Fruit fly (Drosophila melanogaster) whole organism, adult: ENCODE measurements around the gene CG32212.
"Not testable (repeated sequence)": the region's sequence is repeated elsewhere in the genome, so short reads cannot be mapped to it uniquely, and the experiment has no call there.

ENCODE experiments used
- CG11617 ChIP-seq: fragments of 200-800 bp; sonication (Bioruptor generic); optimal IDR thresholded peaks from 2 replicates; lab custom pipeline; 2017; ENCODE audit warnings: mild to moderate bottlenecking, missing biosample characterization, missing genetic modification reagents, missing genetic modification characterization
- CG12768 ChIP-seq: fragments of 200-800 bp; sonication (Bioruptor generic); optimal IDR thresholded peaks from 2 replicates; lab custom pipeline; 2017; ENCODE audit warnings: missing biosample characterization, missing genetic modification characterization, mild to moderate bottlenecking, moderate library complexity, missing genetic modification reagents
- CG14711 ChIP-seq: fragments of 200-800 bp; sonication (Bioruptor generic); optimal IDR thresholded peaks from 2 replicates; lab custom pipeline; 2018; ENCODE audit warnings: missing biosample characterization, mild to moderate bottlenecking, missing genetic modification characterization, moderate library complexity
- CG33017 ChIP-seq: fragments of 200-800 bp; sonication (Bioruptor generic); optimal IDR thresholded peaks from 2 replicates; lab custom pipeline; 2018; ENCODE audit warnings: missing biosample characterization, mild to moderate bottlenecking, missing genetic modification characterization, moderate library complexity
- CG5204 ChIP-seq: fragments of 200-800 bp; sonication (Bioruptor generic); optimal IDR thresholded peaks from 2 replicates; lab custom pipeline; 2016; ENCODE audit warnings: missing biosample characterization, missing genetic modification characterization
- CG7045 ChIP-seq: fragments of 200-800 bp; sonication (Bioruptor generic); optimal IDR thresholded peaks from 2 replicates; lab custom pipeline; 2017; ENCODE audit warnings: missing biosample characterization, mild to moderate bottlenecking, missing genetic modification characterization
- CG7101 ChIP-seq: fragments of 200-800 bp; sonication (Bioruptor generic); optimal IDR thresholded peaks from 2 replicates; lab custom pipeline; 2018; ENCODE audit warnings: missing biosample characterization, mild to moderate bottlenecking, missing genetic modification characterization, moderate library complexity
- Clk ChIP-seq: fragments of 200-800 bp; sonication (Bioruptor generic); optimal IDR thresholded peaks from 2 replicates; lab custom pipeline; 2017; ENCODE audit warnings: missing biosample characterization, missing genetic modification characterization
- Crg-1 ChIP-seq: fragments of 200-800 bp; sonication (Bioruptor generic); optimal IDR thresholded peaks from 2 replicates; lab custom pipeline; 2016; ENCODE audit warnings: missing biosample characterization, missing genetic modification characterization
- Hr96 ChIP-seq: fragments of 200-800 bp; sonication (Bioruptor generic); optimal IDR thresholded peaks from 2 replicates; lab custom pipeline; 2016; ENCODE audit warnings: missing biosample characterization, missing genetic modification characterization
- Mnt ChIP-seq: fragments of 200-800 bp; sonication (Bioruptor generic); optimal IDR thresholded peaks from 2 replicates; lab custom pipeline; 2016; ENCODE audit warnings: missing biosample characterization, mild to moderate bottlenecking, missing genetic modification characterization
- bab1 ChIP-seq: fragments of 200-800 bp; sonication (Bioruptor generic); optimal IDR thresholded peaks from 3 replicates; lab custom pipeline; 2019; ENCODE audit warnings: missing biosample characterization, mild to moderate bottlenecking, missing genetic modification characterization, moderate library complexity
- cic ChIP-seq: fragments of 200-800 bp; sonication (Bioruptor generic); optimal IDR thresholded peaks from 2 replicates; lab custom pipeline; 2017; ENCODE audit warnings: missing biosample characterization, mild to moderate bottlenecking, missing genetic modification characterization, moderate library complexity
- cnc ChIP-seq, 2 experiments: fragments of >200 bp; optimal IDR thresholded peaks; 2 replicates each; lab custom pipeline; 2017
- kay ChIP-seq: fragments of 200-800 bp; sonication (Bioruptor generic); peaks from one replicate; lab custom pipeline; 2016; ENCODE audit warnings: missing biosample characterization, missing genetic modification characterization, borderline replicate concordance
- ovo ChIP-seq: fragments of 200-800 bp; sonication (Bioruptor generic); optimal IDR thresholded peaks from 2 replicates; lab custom pipeline; 2016; ENCODE audit warnings: missing biosample characterization, missing genetic modification characterization
- pad ChIP-seq: fragments of 200-800 bp; sonication (Bioruptor generic); optimal IDR thresholded peaks from 3 replicates; lab custom pipeline; 2017; ENCODE audit warnings: missing biosample characterization, missing genetic modification characterization, mild to moderate bottlenecking, moderate library complexity, missing genetic modification reagents
- tj ChIP-seq: fragments of 200-800 bp; sonication (Bioruptor generic); optimal IDR thresholded peaks from 3 replicates; lab custom pipeline; 2017; ENCODE audit warnings: missing biosample characterization, mild to moderate bottlenecking, missing genetic modification characterization, moderate library complexity
- toe ChIP-seq: fragments of 200-800 bp; sonication (Bioruptor generic); optimal IDR thresholded peaks from 2 replicates; lab custom pipeline; 2016; ENCODE audit warnings: missing biosample characterization, missing genetic modification characterization

Gene CG32212

dm6 chr3L:19487260-19487659 is at the start of gene CG32212:
CG32212 (plus strand) TSS chr3L:19487560.
- TF ChIP-seq CG14711 (tag; lab: Kevin White, UChicago); cic (GFP tag; lab: Kevin White, UChicago); tj: not testable (repeated sequence)

- TF ChIP-seq CG14711 (tag; lab: Kevin White, UChicago) (no peak), CG33017 (tag; lab: Kevin White, UChicago) (no peak), CG11617 (GFP tag; lab: Kevin White, UChicago) (no peak), Crg-1 (no peak), tj (no peak), bab1 (GFP tag; lab: Kevin White, UChicago) (no peak), CG7101 (no peak), Hr96 (no peak), CG12768 (GFP tag; lab: Kevin White, UChicago) (no peak), toe (GFP tag; lab: Kevin White, UChicago) (no peak), cic (GFP tag; lab: Kevin White, UChicago) (no peak), CG7045 (no peak)
Measured at dm6 chr3L:19442239-19442638, 45.1 kb upstream of the CG32212 start.

dm6 chr3L:19444092-19444491 is 43.3 kb upstream of the CG32212 start:
- TF ChIP-seq ovo (GFP tag; lab: Kevin White, UChicago) = no peak
- no peak for TF ChIP-seq Hr96
- TF ChIP-seq CG14711 (tag; lab: Kevin White, UChicago) = no peak
- no peak for TF ChIP-seq CG11617 (GFP tag; lab: Kevin White, UChicago)
- TF ChIP-seq CG7101 = no peak
- TF ChIP-seq cnc (optimal IDR thresholded peaks at IDR 0.05; lab: Kevin White, UChicago) = no peak
- TF ChIP-seq cic (GFP tag; lab: Kevin White, UChicago) = no peak
- no peak for TF ChIP-seq CG33017 (tag; lab: Kevin White, UChicago)
- no peak for TF ChIP-seq toe (GFP tag; lab: Kevin White, UChicago)
- no peak for TF ChIP-seq CG5204 (GFP tag; lab: Kevin White, UChicago)
- no peak for TF ChIP-seq Mnt (GFP tag; lab: Kevin White, UChicago)
- TF ChIP-seq Clk (GFP tag; lab: Kevin White, UChicago) = no peak
- no peak for TF ChIP-seq bab1 (GFP tag; lab: Kevin White, UChicago)
- TF ChIP-seq kay (GFP tag; lab: Kevin White, UChicago) = no peak
- TF ChIP-seq Crg-1 = no peak
- no peak for TF ChIP-seq CG7045
- TF ChIP-seq pad (GFP tag; lab: Kevin White, UChicago) = no peak

- no peak for TF ChIP-seq bab1 (GFP tag; lab: Kevin White, UChicago)
- TF ChIP-seq Crg-1 = no peak
- TF ChIP-seq cnc (optimal IDR thresholded peaks at IDR 0.05; lab: Kevin White, UChicago) = no peak
- TF ChIP-seq Hr96 = no peak
Measured at dm6 chr3L:19446394-19447349, 40.7 kb upstream of the CG32212 start, which contains the start of the genes CG33062 and Chd3. CG33062 (minus strand) TSS chr3L:19446444. Chd3 (plus strand) TSS chr3L:19447173.

- TF ChIP-seq ovo (GFP tag; lab: Kevin White, UChicago) (no peak), CG5204 (GFP tag; lab: Kevin White, UChicago) (no peak), CG7101 (no peak), tj (no peak), Hr96 (no peak), kay (GFP tag; lab: Kevin White, UChicago) (no peak), bab1 (GFP tag; lab: Kevin White, UChicago) (no peak), Clk (GFP tag; lab: Kevin White, UChicago) (no peak), CG11617 (GFP tag; lab: Kevin White, UChicago) (no peak), cic (GFP tag; lab: Kevin White, UChicago) (no peak), pad (GFP tag; lab: Kevin White, UChicago) (no peak), Mnt (GFP tag; lab: Kevin White, UChicago) (no peak), cnc (optimal IDR thresholded peaks at IDR 0.05; lab: Kevin White, UChicago) (no peak), CG12768 (GFP tag; lab: Kevin White, UChicago) (no peak)
Measured at dm6 chr3L:19464659-19465058, 22.7 kb upstream of the CG32212 start, which contains the start of gene CG14095. CG14095 (minus strand) TSS chr3L:19464759.

dm6 chr3L:19466979-19467378 is 20.4 kb upstream of the CG32212 start, which contains the start of the genes CG14096 and CG32214:
CG14096 (minus strand) TSS chr3L:19467079.
CG32214 (plus strand) TSS chr3L:19467346.
- TF ChIP-seq CG7101; Clk (GFP tag; lab: Kevin White, UChicago); cnc (optimal IDR thresholded peaks at IDR 0.05; lab: Kevin White, UChicago): not testable (repeated sequence)

dm6 chr3L:19472128-19472527 is 15.2 kb upstream of the CG32212 start, which contains the start of the genes 825-Oak and CG12519:
825-Oak (minus strand) TSS chr3L:19472228.
CG12519 (plus strand) TSS chr3L:19472491.
- not testable (repeated sequence) for TF ChIP-seq CG14711 (tag; lab: Kevin White, UChicago); Mnt (GFP tag; lab: Kevin White, UChicago); cnc (optimal IDR thresholded peaks at IDR 0.05; lab: Kevin White, UChicago)
